Worm (Caenorhabditis elegans): ENCODE results near the gene Y111B2A.21.
A peak's percentile ranks its signal among the peaks of the same experiment; 100 is the strongest.

Gene Y111B2A.21

ce11 chrIII:12746369-12746855 lies at the start of gene Y111B2A.21:
Gene Y111B2A.21 (plus strand): TSS chrIII:12746419.
- TF ChIP-seq D1046.2 (GFP tag; IDR thresholded peaks at IDR 0.05): no peak
- TF ChIP-seq set-16 (GFP tag; IDR thresholded peaks at IDR 0.05): peak; percentile 60; the same call in 1 of the 2 replicates

ce11 chrIII:12697591-12697990 lies 48.6 kb upstream of the Y111B2A.21 start:
- TF ChIP-seq ces-1 (GFP tag; optimal IDR thresholded peaks at IDR 0.05) (no peak), madf-9 (GFP tag; conservative IDR thresholded peaks at IDR 0.05) (no peak), pqm-1 (tag; optimal IDR thresholded peaks at IDR 0.05) (no peak), madf-5 (GFP tag; IDR thresholded peaks at IDR 0.05) (no peak), zfp-3 (GFP tag; conservative IDR thresholded peaks at IDR 0.05) (no peak), tag-97 (GFP tag; IDR thresholded peaks at IDR 0.05) (no peak), ceh-28 (tag; optimal IDR thresholded peaks at IDR 0.05) (no peak), ceh-20 (GFP tag; IDR thresholded peaks at IDR 0.05) (no peak), pha-4 (GFP tag; IDR thresholded peaks at IDR 0.05) (no peak), pha-4 (tag; optimal IDR thresholded peaks at IDR 0.05) (no peak), ceh-62 (tag; optimal IDR thresholded peaks at IDR 0.05) (no peak), nhr-11 (tag; optimal IDR thresholded peaks at IDR 0.05) (no peak), cey-2 (tag; optimal IDR thresholded peaks at IDR 0.05; ENCODE audit: borderline replicate concordance, insufficient read depth) (no peak), vab-7 (GFP tag; IDR thresholded peaks at IDR 0.05) (no peak), lin-29 (GFP tag; IDR thresholded peaks at IDR 0.05) (no peak)

- TF ChIP-seq F10B5.3 (tag; optimal IDR thresholded peaks at IDR 0.05): no peak
- no peak for TF ChIP-seq hlh-11 (tag; optimal IDR thresholded peaks at IDR 0.05)
- TF ChIP-seq mdt-29 (GFP tag; IDR thresholded peaks at IDR 0.05): no peak
- TF ChIP-seq daf-19 (GFP tag; conservative IDR thresholded peaks at IDR 0.05): no peak
- no peak for TF ChIP-seq nhr-48 (tag; optimal IDR thresholded peaks at IDR 0.05)
- no peak for TF ChIP-seq dmd-6 (GFP tag; IDR thresholded peaks at IDR 0.05)
- no peak for TF ChIP-seq Y105C5A.15 (GFP tag; IDR thresholded peaks at IDR 0.05)
- no peak for TF ChIP-seq daf-12 (tag; optimal IDR thresholded peaks at IDR 0.05)
- no peak for TF ChIP-seq mxl-2 (GFP tag; conservative IDR thresholded peaks at IDR 0.05)
- no peak for TF ChIP-seq F49E8.2 (tag; optimal IDR thresholded peaks at IDR 0.05; ENCODE audit: borderline replicate concordance)
- no peak for TF ChIP-seq dmd-9 (GFP tag; IDR thresholded peaks at IDR 0.05)
- TF ChIP-seq set-16 (GFP tag; IDR thresholded peaks at IDR 0.05): no peak
- no peak for TF ChIP-seq duxl-1 (tag; optimal IDR thresholded peaks at IDR 0.05; ENCODE audit: poor library complexity)
- no peak for TF ChIP-seq R02D3.7 (tag; optimal IDR thresholded peaks at IDR 0.05)
- no peak for TF ChIP-seq mdl-1 (tag; optimal IDR thresholded peaks at IDR 0.05)
- no peak for TF ChIP-seq dmd-8 (GFP tag; IDR thresholded peaks at IDR 0.05)
These were observed 47.0 kb upstream of the Y111B2A.21 start, which contains the start of gene sas-1 for ce11 chrIII:12699194-12699593. Gene sas-1 (plus strand): TSS chrIII:12699494.

- no peak for TF ChIP-seq lin-13 (GFP tag; optimal IDR thresholded peaks at IDR 0.05)
- TF ChIP-seq nhr-237 (tag; optimal IDR thresholded peaks at IDR 0.05): no peak
- no peak for TF ChIP-seq zag-1 (tag; optimal IDR thresholded peaks at IDR 0.05)
- TF ChIP-seq spr-1 (tag; optimal IDR thresholded peaks at IDR 0.05): no peak
- no peak for TF ChIP-seq zfp-3 (GFP tag; conservative IDR thresholded peaks at IDR 0.05)
- no peak for TF ChIP-seq F44E2.7 (GFP tag; IDR thresholded peaks at IDR 0.05)
These were observed 43.8 kb upstream of the Y111B2A.21 start for ce11 chrIII:12702375-12702774.

Data from whole organism, L4 larva.